Fruit fly (Drosophila melanogaster) Kc167 (cell line): ENCODE data around the gene Vps45.

Experiments
- Myc ChIP-seq: fragments of >200 bp; optimal IDR thresholded peaks from 2 replicates; lab custom pipeline; 2017; ENCODE audit warnings: missing external identifiers
- Sin3A ChIP-seq: fragments of >200 bp; optimal IDR thresholded peaks from 2 replicates; lab custom pipeline; 2018; ENCODE audit warnings: missing external identifiers
- h ChIP-seq: fragments of >200 bp; optimal IDR thresholded peaks from 3 replicates; lab custom pipeline; 2018; ENCODE audit warnings: missing external identifiers
- insv ChIP-seq: fragments of >200 bp; optimal IDR thresholded peaks from 3 replicates; lab custom pipeline; 2018; ENCODE audit warnings: missing external identifiers
- psq ChIP-seq: fragments of >200 bp; optimal IDR thresholded peaks from 2 replicates; lab custom pipeline; 2017; ENCODE audit warnings: missing external identifiers
- ttk ChIP-seq: sonication (Bioruptor generic); optimal IDR thresholded peaks from 2 replicates; lab custom pipeline; 2017; ENCODE audit warnings: missing external identifiers

Gene Vps45

DNA sequence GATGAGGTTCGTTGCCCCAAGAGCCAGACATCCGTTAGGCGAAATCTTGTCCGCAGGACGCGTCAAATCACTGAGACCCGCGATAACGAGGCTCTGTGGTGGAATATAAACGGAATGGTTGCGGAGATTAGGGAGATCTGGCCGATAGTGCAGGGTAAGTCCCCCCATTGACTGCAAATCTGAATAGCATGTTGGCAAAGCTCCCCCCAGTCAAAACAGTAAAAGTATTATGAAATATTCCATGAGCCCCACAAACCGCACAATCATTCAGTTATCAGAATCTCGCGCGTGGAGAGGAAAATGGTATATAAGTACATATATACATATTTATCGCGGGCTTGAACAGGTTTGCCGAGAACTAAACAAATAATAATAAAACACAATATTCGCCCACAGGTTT lies 6.9 kb downstream of the Vps45 start:
- TF ChIP-seq h (lab: Kevin White, UChicago): no peak
- TF ChIP-seq psq (lab: Kevin White, UChicago): no peak
- no peak for TF ChIP-seq insv (lab: Kevin White, UChicago)
- no peak for TF ChIP-seq Sin3A (lab: Kevin White, UChicago)
- no peak for TF ChIP-seq ttk
- no peak for TF ChIP-seq Myc (lab: Kevin White, UChicago)

DNA sequence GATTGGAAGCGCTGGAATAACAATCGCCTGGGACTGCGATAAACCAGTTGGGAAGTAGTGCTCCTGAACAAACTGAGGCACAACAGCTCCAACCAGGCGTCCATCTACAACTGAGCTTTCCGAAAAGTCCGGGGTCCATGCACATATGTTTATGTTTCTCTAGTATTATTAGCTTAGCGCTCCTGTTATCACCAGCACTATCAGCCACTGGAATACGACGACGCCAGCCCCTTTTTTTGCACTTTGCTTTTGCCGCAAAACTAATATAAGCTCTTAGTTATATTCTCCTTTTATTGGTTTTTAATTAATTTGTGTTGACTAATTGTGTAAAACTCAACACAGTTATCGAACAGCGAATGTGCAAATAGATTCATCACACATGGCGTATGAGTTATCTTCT lies 7.8 kb downstream of the Vps45 start, which contains the start of gene CG9396:
TSS of gene CG9396 (minus strand) at position 101 of the 400 bp plus-strand sequence.
- TF ChIP-seq psq (lab: Kevin White, UChicago) (no peak), insv (lab: Kevin White, UChicago) (no peak), Sin3A (lab: Kevin White, UChicago) (no peak), Myc (lab: Kevin White, UChicago) (no peak), ttk (no peak), h (lab: Kevin White, UChicago) (no peak)

DNA sequence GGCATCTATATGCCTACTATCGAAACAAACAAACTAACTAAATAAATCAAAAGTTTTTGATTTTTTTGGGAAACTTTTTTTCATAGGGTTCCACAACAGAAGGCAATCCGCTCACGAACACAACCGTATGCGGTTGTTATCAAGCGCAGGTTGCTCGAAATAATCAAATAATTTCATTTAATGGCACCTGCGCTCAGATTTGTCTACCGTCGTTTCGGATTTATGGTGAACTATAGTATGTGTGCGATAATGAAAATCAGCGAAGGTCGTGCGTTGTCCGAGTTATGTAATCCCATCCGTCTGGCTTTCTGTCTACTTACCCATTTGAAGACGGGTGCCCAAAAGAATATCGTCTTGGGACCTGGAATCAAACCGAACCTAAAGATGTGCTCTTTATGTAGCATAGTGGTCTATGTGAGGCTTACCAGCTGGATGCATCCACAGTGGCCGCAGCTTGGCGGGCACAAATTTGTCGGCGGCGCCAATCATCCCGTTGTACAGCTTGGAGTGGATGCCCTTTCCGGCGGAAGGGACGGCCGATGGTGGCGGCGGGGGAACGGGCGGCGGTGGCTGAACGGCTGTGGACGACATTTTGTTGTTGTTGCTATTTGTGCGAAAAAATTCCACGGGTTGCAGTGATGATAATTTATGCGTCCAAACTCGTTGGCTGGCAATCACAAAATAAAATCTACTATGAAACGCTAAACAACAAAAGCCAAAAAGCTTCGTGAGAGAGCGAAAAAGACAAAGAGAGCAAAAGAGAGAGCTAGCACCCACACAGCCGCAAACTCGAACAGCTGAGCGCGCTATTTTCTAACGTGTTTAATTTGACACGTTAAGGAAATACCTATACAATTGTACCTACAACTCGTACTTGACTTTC lies 9.4 kb downstream of the Vps45 start:
- TF ChIP-seq ttk (no peak), Myc (lab: Kevin White, UChicago) (no peak), h (lab: Kevin White, UChicago) (no peak), Sin3A (lab: Kevin White, UChicago) (no peak), insv (lab: Kevin White, UChicago) (no peak), psq (lab: Kevin White, UChicago) (no peak)

DNA sequence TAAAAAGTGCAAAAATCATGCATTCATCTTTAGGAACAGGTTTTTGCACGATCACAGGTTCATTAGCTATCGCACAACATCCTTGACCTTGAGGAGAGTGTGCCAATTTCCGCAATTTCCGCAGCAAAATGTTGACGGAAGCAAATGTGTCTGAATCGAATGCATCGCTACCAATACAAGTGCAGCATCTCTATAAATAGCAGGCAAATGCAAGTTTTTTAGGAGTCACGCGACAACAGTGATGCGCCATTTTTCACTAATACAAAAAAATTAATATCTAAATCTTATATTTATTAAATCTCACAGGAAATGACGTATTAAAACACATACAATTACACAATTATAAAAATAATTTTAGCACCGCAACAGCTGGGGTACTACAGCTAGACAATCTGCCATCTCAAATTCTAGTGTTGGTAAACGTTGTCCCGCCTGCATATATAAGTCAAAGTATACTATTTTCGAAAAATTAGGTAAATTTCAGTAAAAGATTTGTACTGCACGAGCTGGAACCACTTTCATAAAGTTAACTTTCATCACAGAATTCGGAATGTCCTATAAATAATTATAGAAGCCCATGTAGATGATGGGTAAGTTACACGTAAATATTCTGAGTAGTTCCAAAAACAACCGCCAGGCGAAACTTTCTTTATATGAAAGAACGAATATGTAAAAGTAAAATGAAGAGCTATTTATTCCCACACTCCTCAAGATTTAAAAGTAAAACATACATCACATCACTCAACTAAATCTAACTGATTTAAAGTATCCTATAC lies 10.3 kb downstream of the Vps45 start, which contains the start of gene CG9399:
TSS of gene CG9399 (minus strand) at position 400 of the 776 bp plus-strand sequence.
- no peak for TF ChIP-seq h (lab: Kevin White, UChicago)
- no peak for TF ChIP-seq insv (lab: Kevin White, UChicago)
- TF ChIP-seq Sin3A (lab: Kevin White, UChicago): no peak
- no peak for TF ChIP-seq psq (lab: Kevin White, UChicago)

DNA sequence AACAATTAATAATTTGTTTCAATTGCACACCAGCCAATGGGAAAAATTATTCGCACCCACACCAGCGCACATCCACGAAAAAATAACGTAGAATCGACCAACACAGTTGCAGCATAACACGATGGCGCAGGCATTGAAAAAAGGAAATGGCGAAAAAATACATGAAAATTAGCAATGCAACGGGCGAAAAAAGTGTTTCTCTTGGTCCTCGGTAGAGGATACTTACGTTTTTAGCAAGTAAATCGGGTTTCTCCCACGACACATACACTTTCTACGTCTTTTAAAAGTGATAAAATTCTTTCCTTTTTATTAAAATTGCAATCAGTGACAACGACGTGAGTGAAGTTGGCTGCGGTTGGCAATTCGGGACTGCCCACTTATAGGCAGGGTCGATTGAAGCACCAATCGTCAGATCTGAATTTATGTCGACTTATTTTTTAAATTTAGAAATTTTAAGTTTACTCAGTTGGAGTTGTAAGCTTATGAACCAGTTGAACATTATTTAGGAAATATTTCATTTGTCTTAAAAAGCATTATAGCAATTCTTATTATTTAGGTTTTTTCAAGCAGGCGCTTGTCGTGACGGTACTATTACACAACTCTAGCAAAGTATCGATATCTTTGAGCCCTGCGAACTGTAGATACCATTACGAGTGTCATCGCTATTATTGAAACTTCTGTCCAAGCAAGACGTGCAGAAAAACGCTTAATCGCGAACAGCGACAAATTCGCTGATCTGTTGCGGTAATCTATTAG lies 13.8 kb downstream of the Vps45 start, which contains the start of the genes Kap-alpha3 and Son:
TSS of gene Kap-alpha3 (minus strand) at position 352 of the 756 bp plus-strand sequence.
TSS of gene Son (plus strand) at position 661 of the 756 bp plus-strand sequence.
- TF ChIP-seq insv (lab: Kevin White, UChicago) (no peak), ttk (no peak), Myc (lab: Kevin White, UChicago) (no peak), psq (lab: Kevin White, UChicago) (no peak), Sin3A (lab: Kevin White, UChicago) (no peak), h (lab: Kevin White, UChicago) (no peak)

DNA sequence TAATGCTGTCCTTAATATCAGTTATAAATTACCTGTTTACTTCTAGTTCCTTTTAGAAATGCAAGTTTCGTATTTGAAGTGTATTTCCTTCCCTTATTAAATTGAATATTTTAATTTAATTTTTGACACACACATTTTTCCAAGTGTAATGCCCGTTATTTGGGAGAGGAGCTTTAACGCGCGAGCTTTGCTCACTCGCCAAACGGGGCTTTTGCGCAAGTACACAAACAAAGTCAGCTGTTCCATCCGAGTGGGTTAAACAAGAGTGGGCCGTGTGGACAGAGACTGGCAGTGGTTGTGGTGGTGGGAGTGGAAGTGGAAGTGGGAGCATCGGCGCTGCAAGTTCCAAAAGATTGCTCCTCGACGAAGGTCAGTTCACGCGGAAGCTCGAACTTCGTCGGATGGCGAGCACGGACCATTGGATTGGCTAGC lies 17.4 kb downstream of the Vps45 start, which contains the start of gene CG8301:
TSS of gene CG8301 (plus strand) at position 218 of the 432 bp plus-strand sequence.
- TF ChIP-seq Myc (lab: Kevin White, UChicago) (no peak), ttk (no peak), psq (lab: Kevin White, UChicago) (no peak), Sin3A (lab: Kevin White, UChicago) (no peak), insv (lab: Kevin White, UChicago) (no peak), h (lab: Kevin White, UChicago) (no peak)

DNA sequence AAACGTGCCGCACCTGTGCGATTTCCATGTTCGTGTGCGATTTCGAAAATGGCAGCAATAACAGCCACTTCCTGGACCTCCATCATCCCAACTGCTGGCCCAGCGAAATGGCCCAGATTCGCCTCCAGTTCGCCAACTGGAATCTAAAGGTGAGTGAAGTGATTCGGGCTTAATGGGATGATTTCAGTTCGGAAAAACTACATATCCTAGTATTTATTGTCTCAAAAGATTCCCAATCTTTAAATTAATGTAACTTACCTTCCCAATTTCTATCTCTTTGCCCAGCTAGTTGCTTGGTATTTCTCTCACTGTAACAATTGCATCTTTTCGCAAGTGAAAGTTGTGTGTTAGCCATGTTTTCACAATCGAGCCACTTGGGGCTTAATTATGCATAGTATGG lies 18.2 kb downstream of the Vps45 start:
- no peak for TF ChIP-seq h (lab: Kevin White, UChicago)
- TF ChIP-seq Myc (lab: Kevin White, UChicago): no peak
- no peak for TF ChIP-seq Sin3A (lab: Kevin White, UChicago)
- TF ChIP-seq ttk: no peak
- TF ChIP-seq insv (lab: Kevin White, UChicago): no peak
- TF ChIP-seq psq (lab: Kevin White, UChicago): no peak

DNA sequence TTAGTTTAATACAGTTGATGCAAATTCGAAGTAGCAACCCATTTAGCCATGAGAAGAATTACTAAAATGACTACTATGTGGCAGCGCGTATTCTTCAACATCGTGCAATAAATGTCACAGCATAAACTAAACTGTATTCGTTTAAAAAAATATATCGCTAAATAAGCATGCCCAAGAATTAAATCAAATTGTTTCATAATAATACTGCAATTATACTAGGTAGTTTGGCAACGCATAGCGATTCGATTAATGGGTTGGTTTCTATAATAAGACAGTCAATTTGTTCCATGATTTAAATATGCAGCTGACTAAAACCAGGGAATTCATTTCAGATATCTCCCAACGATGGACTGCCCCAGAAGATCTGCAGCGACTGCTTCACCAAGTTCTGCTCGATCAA lies 19.4 kb downstream of the Vps45 start, which contains the start of gene CG33654:
TSS of gene CG33654 (minus strand) at position 101 of the 400 bp plus-strand sequence.
- TF ChIP-seq h (lab: Kevin White, UChicago) (no peak), psq (lab: Kevin White, UChicago) (no peak), ttk (no peak), insv (lab: Kevin White, UChicago) (no peak), Myc (lab: Kevin White, UChicago) (no peak), Sin3A (lab: Kevin White, UChicago) (no peak)

DNA sequence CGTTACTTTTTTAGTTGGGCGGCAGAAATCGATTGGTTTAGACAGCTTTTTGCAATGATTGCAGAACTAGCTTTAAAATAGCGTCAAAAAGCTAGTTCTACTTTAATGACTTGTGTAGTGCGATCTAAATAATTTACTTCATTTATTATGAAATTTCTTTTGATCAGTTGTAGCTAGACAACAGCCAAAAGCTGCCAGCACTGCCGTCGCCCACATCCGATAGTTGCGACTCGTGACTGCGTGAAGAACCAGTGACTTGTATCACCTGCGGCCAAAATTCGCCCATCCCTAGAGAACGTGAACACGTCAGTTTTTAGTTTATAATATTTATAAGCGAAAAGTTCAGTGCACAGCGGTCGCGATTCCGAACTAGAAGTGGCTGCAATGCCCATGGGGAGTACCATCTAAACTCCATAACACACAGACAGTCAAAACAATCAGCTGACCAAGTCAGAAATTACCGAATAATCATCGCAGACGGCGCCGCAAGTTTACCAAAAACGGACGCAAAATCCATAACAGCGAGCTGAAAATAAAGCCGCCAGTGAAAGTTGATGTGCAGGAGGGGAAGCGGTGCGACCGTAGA lies 23.0 kb downstream of the Vps45 start, which contains the start of gene P58IPK:
TSS of gene P58IPK (plus strand) at position 280 of the 586 bp plus-strand sequence.
- TF ChIP-seq insv (lab: Kevin White, UChicago): no peak

DNA sequence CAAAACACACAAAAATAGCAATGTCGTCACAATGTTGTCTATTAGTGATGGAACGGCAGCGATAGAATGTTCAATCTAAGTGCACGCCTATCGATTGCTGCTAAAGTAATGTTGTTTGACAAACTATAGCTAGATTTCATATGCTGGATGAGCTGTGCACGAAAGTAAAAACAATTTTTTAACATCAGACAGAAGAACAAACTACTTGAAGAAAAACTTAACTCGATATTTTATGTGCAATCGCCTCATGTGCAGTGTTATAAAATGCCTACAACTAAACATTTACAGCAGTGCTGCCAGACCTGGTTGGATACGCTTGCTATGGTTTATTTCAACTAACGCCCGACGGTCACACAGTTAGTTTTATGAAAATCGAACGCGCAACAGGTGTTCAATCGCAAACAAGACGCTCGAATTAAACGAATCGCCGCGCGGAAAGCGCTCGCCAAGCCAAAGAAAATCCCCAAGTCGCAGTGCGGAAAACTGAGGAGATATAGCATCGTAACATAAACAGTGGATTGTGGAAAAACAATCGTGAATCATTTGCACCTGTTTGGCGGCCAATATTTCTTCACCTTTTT lies 27.3 kb downstream of the Vps45 start, which contains the start of the genes bocks and CG8312:
TSS of gene bocks (minus strand) at position 51 of the 581 bp plus-strand sequence.
TSS of gene CG8312 (plus strand) at position 358 of the 581 bp plus-strand sequence.
- TF ChIP-seq Sin3A (lab: Kevin White, UChicago) (no peak), ttk (no peak)
